Fruit fly (Drosophila melanogaster): ENCODE results near the gene CG31145.

CG31145 gene

DNA sequence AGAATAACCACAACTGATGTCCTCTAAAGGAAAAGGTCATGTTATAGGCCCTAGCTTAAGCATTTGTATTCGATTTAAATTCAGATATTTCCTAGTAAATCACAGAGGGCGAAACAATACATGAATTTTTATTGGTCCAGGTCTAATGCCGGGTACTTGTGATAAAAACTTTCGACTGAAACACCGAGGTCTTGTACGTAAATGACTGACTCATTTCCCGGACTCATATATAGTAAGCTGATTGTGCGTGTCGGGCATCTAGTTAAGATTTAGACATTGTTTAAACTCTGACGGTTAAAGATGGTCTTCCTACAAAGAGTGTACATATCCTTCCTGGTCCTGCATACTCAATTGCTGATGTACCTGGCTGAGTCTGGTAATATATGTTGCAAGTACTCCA, 12.7 kb upstream of the CG31145 start, which contains the start of gene CG16710:
Gene CG16710 (plus strand): TSS at position 301 of the 400 bp plus-strand sequence.
- no peak for TF ChIP-seq h (GFP tag; optimal IDR thresholded peaks at IDR 0.05)
- no peak for TF ChIP-seq foxo (GFP tag; optimal IDR thresholded peaks at IDR 0.05)
- TF ChIP-seq Hnf4 (GFP tag; optimal IDR thresholded peaks at IDR 0.05): no peak
- no peak for TF ChIP-seq Sp1 (GFP tag; optimal IDR thresholded peaks at IDR 0.05)
- TF ChIP-seq sv (GFP tag; optimal IDR thresholded peaks at IDR 0.05): no peak
- no peak for TF ChIP-seq N (GFP tag; optimal IDR thresholded peaks at IDR 0.05)
- no peak for TF ChIP-seq rgr (GFP tag; optimal IDR thresholded peaks at IDR 0.05)
- TF ChIP-seq CG9705 (GFP tag; optimal IDR thresholded peaks at IDR 0.05): no peak
- TF ChIP-seq Dfd (GFP tag; optimal IDR thresholded peaks at IDR 0.05): no peak
- no peak for TF ChIP-seq Myc (optimal IDR thresholded peaks at IDR 0.05)
- no peak for TF ChIP-seq ey (GFP tag; optimal IDR thresholded peaks at IDR 0.05)
- TF ChIP-seq Hr83 (GFP tag; optimal IDR thresholded peaks at IDR 0.05; ENCODE audit: poor library complexity, severe bottlenecking): no peak
- TF ChIP-seq HLH106 (tag; optimal IDR thresholded peaks at IDR 0.05): no peak
- no peak for TF ChIP-seq pan (optimal IDR thresholded peaks at IDR 0.05)

DNA sequence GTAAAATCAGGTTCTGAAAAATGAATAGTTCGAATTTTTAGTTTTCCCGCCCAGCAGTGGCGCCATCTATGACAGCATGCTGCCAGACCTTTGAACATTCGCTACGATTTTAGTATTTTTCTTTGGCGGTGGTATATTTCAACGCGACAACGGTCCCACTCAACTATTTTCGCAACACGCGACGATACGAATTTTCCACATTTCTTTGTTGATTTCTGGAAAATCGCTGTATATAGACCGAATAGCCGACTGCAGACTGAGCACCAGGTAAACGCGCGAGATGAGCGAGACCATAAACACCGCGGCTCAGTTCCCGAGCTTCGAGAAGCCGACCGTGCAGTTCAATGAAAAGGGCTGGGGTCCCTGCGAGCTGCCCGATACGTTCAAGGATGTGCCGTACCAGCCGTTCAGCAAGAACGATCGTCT, 10.5 kb upstream of the CG31145 start, which contains the start of gene eIF3d1:
Gene eIF3d1 (plus strand): TSS at position 129 of the 426 bp plus-strand sequence.
- TF ChIP-seq br (GFP tag; optimal IDR thresholded peaks at IDR 0.05) (peak; percentile 1), woc (GFP tag; optimal IDR thresholded peaks at IDR 0.05) (no peak), rgr (GFP tag; optimal IDR thresholded peaks at IDR 0.05) (peak; percentile 21), dl (GFP tag; optimal IDR thresholded peaks at IDR 0.05; ENCODE audit: insufficient read depth in 1 of 2, partially characterized antibody in 2 of 2) (peak in 1 of 2 experiments; percentile 1), Dif (GFP tag; optimal IDR thresholded peaks at IDR 0.05; ENCODE audit: partially characterized antibody) (peak; percentile 32), HLH106 (tag; optimal IDR thresholded peaks at IDR 0.05) (peak; percentile 17), Myc (optimal IDR thresholded peaks at IDR 0.05) (peak; percentile 11), psq (GFP tag; optimal IDR thresholded peaks at IDR 0.05) (no peak), dmrt93B (GFP tag; optimal IDR thresholded peaks at IDR 0.05) (no peak), sv (GFP tag; optimal IDR thresholded peaks at IDR 0.05) (no peak)

DNA sequence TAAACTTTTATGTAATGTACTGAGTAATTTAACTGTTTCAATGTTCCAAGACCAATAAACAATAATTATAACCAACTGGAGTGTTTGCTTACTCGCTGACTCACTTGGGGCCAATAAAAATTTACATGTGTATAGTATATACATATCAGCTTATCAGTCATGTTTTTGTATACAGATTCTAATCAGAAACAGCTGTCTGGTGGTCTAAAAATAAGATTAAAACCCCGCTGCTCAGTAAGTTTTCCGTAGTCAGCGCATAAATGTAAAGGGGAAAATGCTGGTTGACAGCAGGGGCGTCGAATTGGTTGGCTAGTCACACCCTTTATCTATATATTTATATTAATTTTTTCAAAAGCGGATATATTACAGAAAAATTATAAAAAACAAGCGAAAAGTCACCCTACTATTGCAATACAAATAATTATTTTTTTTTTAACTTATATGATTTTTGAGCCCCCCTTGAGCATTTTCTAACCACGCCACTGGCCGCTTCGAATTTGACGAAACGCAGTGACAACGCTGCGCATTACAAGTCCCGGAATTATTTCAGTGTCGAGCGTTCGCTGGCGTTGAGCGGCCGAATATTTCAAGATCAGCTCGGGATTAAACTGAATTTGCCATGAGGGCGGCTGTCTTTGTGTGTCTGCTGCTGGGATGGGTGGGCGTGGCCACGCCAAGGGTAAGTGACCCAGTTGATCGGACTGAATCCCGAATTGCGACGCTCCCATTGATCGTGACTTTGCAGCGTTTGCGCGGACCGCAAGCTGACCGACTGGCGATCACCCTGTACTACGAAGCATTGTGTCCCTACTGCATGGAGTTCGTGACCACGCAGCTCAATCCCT, 9.1 kb upstream of the CG31145 start, which contains the start of gene GILT2:
Gene GILT2 (plus strand): TSS at position 547 of the 845 bp plus-strand sequence.
- TF ChIP-seq CrebA (GFP tag; optimal IDR thresholded peaks at IDR 0.05; ENCODE audit: borderline replicate concordance) (peak; percentile 28), GATAd (GFP tag; optimal IDR thresholded peaks at IDR 0.05) (peak; percentile 8), sv (GFP tag; optimal IDR thresholded peaks at IDR 0.05) (peak; percentile 85), CG9705 (GFP tag; optimal IDR thresholded peaks at IDR 0.05) (peak; percentile 66), br (GFP tag; optimal IDR thresholded peaks at IDR 0.05) (peak; percentile 81), N (GFP tag; optimal IDR thresholded peaks at IDR 0.05) (no peak), Jra (GFP tag; optimal IDR thresholded peaks at IDR 0.05) (peak; percentile 39), Dfd (GFP tag; optimal IDR thresholded peaks at IDR 0.05) (no peak), Sp1 (GFP tag; optimal IDR thresholded peaks at IDR 0.05) (peak; percentile 91), psq (GFP tag; optimal IDR thresholded peaks at IDR 0.05) (peak; percentile 86), Hr83 (GFP tag; optimal IDR thresholded peaks at IDR 0.05; ENCODE audit: poor library complexity, severe bottlenecking) (no peak), Hr78 (GFP tag; optimal IDR thresholded peaks at IDR 0.05) (no peak), h (GFP tag; optimal IDR thresholded peaks at IDR 0.05) (peak; percentile 90), CG32264 (GFP tag; optimal IDR thresholded peaks at IDR 0.05) (peak; percentile 45), Mio (GFP tag; optimal IDR thresholded peaks at IDR 0.05) (no peak), Myc (optimal IDR thresholded peaks at IDR 0.05) (no peak), lola (GFP tag; optimal IDR thresholded peaks at IDR 0.05) (no peak), brk (GFP tag; optimal IDR thresholded peaks at IDR 0.05) (no peak), OdsH (GFP tag; optimal IDR thresholded peaks at IDR 0.05) (peak; percentile 89), pan (optimal IDR thresholded peaks at IDR 0.05) (no peak), ey (GFP tag; optimal IDR thresholded peaks at IDR 0.05) (peak; percentile 79), Dif (GFP tag; optimal IDR thresholded peaks at IDR 0.05; ENCODE audit: partially characterized antibody) (peak; percentile 53), sage (GFP tag; optimal IDR thresholded peaks at IDR 0.05) (peak; percentile 87), woc (GFP tag; optimal IDR thresholded peaks at IDR 0.05) (no peak), usp (GFP tag; optimal IDR thresholded peaks at IDR 0.05) (no peak), rgr (GFP tag; optimal IDR thresholded peaks at IDR 0.05) (peak; percentile 91), Vsx2 (GFP tag; optimal IDR thresholded peaks at IDR 0.05; ENCODE audit: partially characterized antibody) (peak; percentile 57), HLH106 (tag; optimal IDR thresholded peaks at IDR 0.05) (peak; percentile 87), dsf (GFP tag; optimal IDR thresholded peaks at IDR 0.05; ENCODE audit: borderline replicate concordance) (no peak), dmrt93B (GFP tag; optimal IDR thresholded peaks at IDR 0.05) (peak; percentile 83), Hnf4 (GFP tag; optimal IDR thresholded peaks at IDR 0.05) (no peak), foxo (GFP tag; optimal IDR thresholded peaks at IDR 0.05) (peak in 1 of 2 experiments; percentile 91), fru (GFP tag; optimal IDR thresholded peaks at IDR 0.05) (peak; percentile 88), Rel (GFP tag; optimal IDR thresholded peaks at IDR 0.05) (peak; percentile 3), Rel (tag; optimal IDR thresholded peaks at IDR 0.05) (peak; percentile 65), tai (GFP tag; optimal IDR thresholded peaks at IDR 0.05) (no peak), jim (GFP tag; optimal IDR thresholded peaks at IDR 0.05) (no peak), Abd-B (GFP tag; optimal IDR thresholded peaks at IDR 0.05) (no peak), dl (GFP tag; optimal IDR thresholded peaks at IDR 0.05; ENCODE audit: insufficient read depth in 1 of 2, partially characterized antibody in 2 of 2) (no peak)

All from whole organism, wandering third instar larva.